Worm (Caenorhabditis elegans): ENCODE data around the gene W01B6.6.
A peak's percentile ranks its signal among the peaks of the same experiment; 100 is the strongest.

W01B6.6 gene

ce11 chrIV:10128906-10129386 is 48.0 kb downstream of the W01B6.6 start, which contains the start of the genes gtbp-1 and K08F4.3 (continued):
- TF ChIP-seq ZK546.5 (tag; optimal IDR thresholded peaks at IDR 0.05) (peak; percentile 80), elt-1 (tag; optimal IDR thresholded peaks at IDR 0.05) (no peak), lin-13 (GFP tag; optimal IDR thresholded peaks at IDR 0.05) (peak; percentile 63), mdl-1 (tag; optimal IDR thresholded peaks at IDR 0.05) (no peak), R02D3.7 (tag; optimal IDR thresholded peaks at IDR 0.05) (no peak), zag-1 (tag; optimal IDR thresholded peaks at IDR 0.05) (peak; percentile 20)

ce11 chrIV:10129957-10130356 is 49.0 kb downstream of the W01B6.6 start, which contains the start of gene glt-3:
Gene glt-3, plus strand, starts transcription at chrIV:10130257.
- no peak for TF ChIP-seq F13H6.1 (tag; optimal IDR thresholded peaks at IDR 0.05)
- no peak for TF ChIP-seq nhr-77 (tag; optimal IDR thresholded peaks at IDR 0.05)
- no peak for TF ChIP-seq nhr-23 (tag; optimal IDR thresholded peaks at IDR 0.05)
- TF ChIP-seq crh-2 (tag; optimal IDR thresholded peaks at IDR 0.05), result no peak
- no peak for TF ChIP-seq dmd-4 (tag; optimal IDR thresholded peaks at IDR 0.05)
- no peak for TF ChIP-seq nhr-6 (tag; optimal IDR thresholded peaks at IDR 0.05)
- TF ChIP-seq fos-1 (tag; optimal IDR thresholded peaks at IDR 0.05), result no peak

All from whole organism, L2 larva.